Worm (Caenorhabditis elegans): ENCODE measurements around the gene Y50D7A.8.

Gene Y50D7A.8

DNA sequence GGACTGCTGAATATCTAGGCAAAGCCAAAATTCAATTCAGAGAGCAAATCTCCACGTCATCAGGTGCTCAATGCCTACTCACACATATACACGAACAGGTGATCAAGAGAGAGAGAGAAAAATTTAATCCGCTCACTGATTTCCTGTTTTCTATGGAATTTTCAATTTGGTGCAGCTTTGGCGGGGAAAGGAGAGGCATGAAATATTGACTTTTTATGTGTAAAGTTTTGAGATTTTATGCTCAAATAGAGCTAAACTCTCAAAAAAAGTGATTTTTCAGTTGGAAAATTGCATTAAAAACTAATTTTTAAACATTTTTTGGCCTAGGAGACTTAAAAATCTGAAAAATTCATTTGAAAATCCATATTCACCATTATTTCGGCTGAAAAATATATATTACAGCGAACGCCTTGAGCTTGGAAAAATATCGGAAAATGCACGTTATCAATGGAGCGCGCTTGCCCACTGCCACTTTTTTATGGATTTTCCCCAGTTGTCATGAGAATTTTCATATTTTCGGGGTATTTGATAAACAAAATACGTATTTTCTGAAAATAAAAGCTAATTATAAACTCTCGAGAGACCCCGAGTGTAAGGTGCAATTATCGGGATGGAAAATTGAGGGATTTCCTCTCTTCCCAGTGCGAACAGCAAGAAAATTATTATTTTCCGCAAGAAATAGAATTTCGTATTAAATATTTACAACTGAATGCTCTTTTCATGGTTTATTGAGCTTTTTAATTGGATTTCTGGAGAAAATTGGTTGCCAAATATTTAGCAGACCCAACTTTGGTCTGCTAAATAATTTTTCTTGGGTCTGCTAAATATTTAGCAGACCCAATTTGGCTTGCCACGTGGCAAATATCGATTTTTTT is 542 bp upstream of the Y50D7A.8 start:
- TF ChIP-seq snpc-4 (tag; optimal IDR thresholded peaks at IDR 0.05): no peak
- no peak for TF ChIP-seq fos-1 (tag; optimal IDR thresholded peaks at IDR 0.05)
- peak; percentile 34 for TF ChIP-seq lin-13 (GFP tag; optimal IDR thresholded peaks at IDR 0.05)
- TF ChIP-seq skn-1 (tag; optimal IDR thresholded peaks at IDR 0.05): no peak
- TF ChIP-seq ceh-82 (tag; optimal IDR thresholded peaks at IDR 0.05): no peak
- TF ChIP-seq nhr-237 (tag; optimal IDR thresholded peaks at IDR 0.05): no peak
- TF ChIP-seq mbf-1 (tag; optimal IDR thresholded peaks at IDR 0.05): no peak
- TF ChIP-seq unc-55 (GFP tag; optimal IDR thresholded peaks at IDR 0.05): peak; percentile 31
- no peak for TF ChIP-seq peb-1 (tag; optimal IDR thresholded peaks at IDR 0.05)
- no peak for TF ChIP-seq gmeb-1 (tag; optimal IDR thresholded peaks at IDR 0.05)
- TF ChIP-seq zag-1 (tag; optimal IDR thresholded peaks at IDR 0.05): no peak
- no peak for TF ChIP-seq ceh-16 (tag; optimal IDR thresholded peaks at IDR 0.05)
- TF ChIP-seq ztf-1 (GFP tag; conservative IDR thresholded peaks at IDR 0.05): no peak
- peak; percentile 7 for TF ChIP-seq nhr-129 (tag; optimal IDR thresholded peaks at IDR 0.05)
- TF ChIP-seq lsy-2 (tag; optimal IDR thresholded peaks at IDR 0.05): peak; percentile 12 to 15
- no peak for TF ChIP-seq nhr-12 (tag; optimal IDR thresholded peaks at IDR 0.05)
- TF ChIP-seq C34F6.9 (tag; optimal IDR thresholded peaks at IDR 0.05): peak; percentile 64
- TF ChIP-seq aly-2 (tag; optimal IDR thresholded peaks at IDR 0.05): no peak
- TF ChIP-seq nhr-23 (tag; optimal IDR thresholded peaks at IDR 0.05): no peak
- TF ChIP-seq dmd-4 (tag; optimal IDR thresholded peaks at IDR 0.05): no peak
- TF ChIP-seq mab-5 (tag; optimal IDR thresholded peaks at IDR 0.05): no peak
- no peak for TF ChIP-seq R02D3.7 (tag; optimal IDR thresholded peaks at IDR 0.05)
- no peak for TF ChIP-seq nhr-21 (tag; optimal IDR thresholded peaks at IDR 0.05)
- TF ChIP-seq nhr-25 (tag; optimal IDR thresholded peaks at IDR 0.05): no peak
- TF ChIP-seq elt-1 (tag; optimal IDR thresholded peaks at IDR 0.05): no peak
- TF ChIP-seq nhr-11 (tag; optimal IDR thresholded peaks at IDR 0.05): no peak
- peak; percentile 15 for TF ChIP-seq ama-1 (optimal IDR thresholded peaks at IDR 0.05)
- no peak for TF ChIP-seq sma-3 (GFP tag; optimal IDR thresholded peaks at IDR 0.05)
- TF ChIP-seq egl-27 (tag; optimal IDR thresholded peaks at IDR 0.05): no peak
- TF ChIP-seq unc-62 (GFP tag; optimal IDR thresholded peaks at IDR 0.05): no peak
- TF ChIP-seq mdl-1 (tag; optimal IDR thresholded peaks at IDR 0.05): no peak
- peak; percentile 84 for TF ChIP-seq crh-2 (tag; optimal IDR thresholded peaks at IDR 0.05)
- TF ChIP-seq F13H6.1 (tag; optimal IDR thresholded peaks at IDR 0.05): no peak
- TF ChIP-seq ZK546.5 (tag; optimal IDR thresholded peaks at IDR 0.05): no peak
- no peak for TF ChIP-seq blmp-1 (tag; optimal IDR thresholded peaks at IDR 0.05; ENCODE audit: insufficient read depth)
- peak; percentile 26 for TF ChIP-seq Y55F3AM.14 (GFP tag; optimal IDR thresholded peaks at IDR 0.05)
- TF ChIP-seq nhr-10 (tag; optimal IDR thresholded peaks at IDR 0.05): no peak

DNA sequence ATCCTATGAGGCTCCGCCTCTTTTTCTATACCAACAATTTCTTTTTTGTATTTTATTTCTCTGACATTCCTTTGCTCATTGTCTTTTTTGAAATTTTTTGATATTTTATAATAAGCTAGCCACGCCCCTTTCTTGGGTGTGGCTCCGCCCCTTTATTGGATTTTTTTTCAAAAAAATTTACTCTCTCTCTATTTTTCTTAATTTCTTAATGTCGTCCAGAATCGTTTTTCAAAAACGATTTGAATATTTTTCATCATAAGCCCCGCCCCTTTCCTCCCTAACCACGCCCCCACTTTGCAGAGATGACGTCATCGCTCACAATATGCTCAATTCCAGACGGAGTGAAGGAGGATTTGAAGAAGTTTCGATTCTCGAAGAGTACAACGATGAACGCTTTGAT is 27.9 kb downstream of the Y50D7A.8 start, which contains the start of gene Y50D7A.10:
TSS of gene Y50D7A.10 (plus strand) at position 301 of the 400 bp plus-strand sequence.
- no peak for TF ChIP-seq elt-1 (tag; optimal IDR thresholded peaks at IDR 0.05)
- TF ChIP-seq C34F6.9 (tag; optimal IDR thresholded peaks at IDR 0.05): no peak
- TF ChIP-seq ceh-82 (tag; optimal IDR thresholded peaks at IDR 0.05): no peak
- TF ChIP-seq egl-27 (tag; optimal IDR thresholded peaks at IDR 0.05): no peak
- no peak for TF ChIP-seq skn-1 (tag; optimal IDR thresholded peaks at IDR 0.05)
- no peak for TF ChIP-seq R02D3.7 (tag; optimal IDR thresholded peaks at IDR 0.05)
- TF ChIP-seq aly-2 (tag; optimal IDR thresholded peaks at IDR 0.05): no peak
- no peak for TF ChIP-seq ztf-4 (tag; optimal IDR thresholded peaks at IDR 0.05)
- no peak for TF ChIP-seq blmp-1 (tag; optimal IDR thresholded peaks at IDR 0.05; ENCODE audit: insufficient read depth)
- TF ChIP-seq nhr-23 (tag; optimal IDR thresholded peaks at IDR 0.05): no peak
- no peak for TF ChIP-seq sem-4 (tag; optimal IDR thresholded peaks at IDR 0.05)
- TF ChIP-seq crh-2 (tag; optimal IDR thresholded peaks at IDR 0.05): no peak

DNA sequence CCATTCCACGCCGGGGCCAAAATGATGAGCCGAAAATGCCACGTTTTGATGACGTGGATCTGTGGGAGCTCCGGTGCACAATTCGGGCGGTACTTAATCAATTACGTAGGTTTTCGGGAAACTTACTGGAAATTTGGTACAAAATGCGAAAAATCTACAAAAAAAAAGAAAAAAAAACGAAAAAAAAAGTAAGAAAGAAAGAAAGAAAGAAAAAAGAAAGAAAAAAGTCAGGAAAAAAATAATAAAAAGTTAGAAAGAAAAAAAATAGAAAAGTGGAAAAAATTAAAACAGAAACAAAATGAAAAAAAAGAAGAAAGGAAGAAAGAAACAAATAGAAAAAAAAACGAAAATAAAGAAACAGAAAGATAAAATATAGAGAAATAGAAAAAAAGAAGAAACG is 30.2 kb downstream of the Y50D7A.8 start:
- no peak for TF ChIP-seq lin-11 (tag; optimal IDR thresholded peaks at IDR 0.05)
- no peak for TF ChIP-seq alr-1 (tag; optimal IDR thresholded peaks at IDR 0.05)
- TF ChIP-seq unc-39 (tag; optimal IDR thresholded peaks at IDR 0.05): no peak
- TF ChIP-seq C34F6.9 (tag; optimal IDR thresholded peaks at IDR 0.05): no peak
- no peak for TF ChIP-seq egl-27 (tag; optimal IDR thresholded peaks at IDR 0.05)
- TF ChIP-seq skn-1 (tag; optimal IDR thresholded peaks at IDR 0.05): no peak
- no peak for TF ChIP-seq sma-3 (GFP tag; optimal IDR thresholded peaks at IDR 0.05)
- no peak for TF ChIP-seq ztf-4 (tag; optimal IDR thresholded peaks at IDR 0.05)
- TF ChIP-seq nhr-12 (tag; optimal IDR thresholded peaks at IDR 0.05): no peak
- no peak for TF ChIP-seq ztf-1 (GFP tag; conservative IDR thresholded peaks at IDR 0.05)
- no peak for TF ChIP-seq mab-5 (tag; optimal IDR thresholded peaks at IDR 0.05)
